Fruit fly (Drosophila melanogaster): Measurements from ENCODE around the gene MFS10.

MFS10 gene

dm6 chrX:13113863-13114407 is 14.9 kb upstream of the MFS10 start (continued):
- 0 out of 3 replicates have a peak, but pooled peaks have one; percentile 13 for TF ChIP-seq zfh1 (GFP tag; IDR thresholded peaks at IDR 0.05)
- TF ChIP-seq Ets65A (GFP tag): peak; percentile 31
- TF ChIP-seq Blimp-1 (GFP tag; optimal IDR thresholded peaks at IDR 0.05): peak; percentile 58
- TF ChIP-seq fru (optimal IDR thresholded peaks at IDR 0.05): no peak
- 0 out of 3 replicates have a peak, but pooled peaks have one; percentile 5 for TF ChIP-seq CG7357 (GFP tag; IDR thresholded peaks at IDR 0.05)
- TF ChIP-seq CG12769 (tag; optimal IDR thresholded peaks at IDR 0.05): peak; percentile 62
- TF ChIP-seq odd (GFP tag; optimal IDR thresholded peaks at IDR 0.05): no peak
- no peak for TF ChIP-seq CG15696 (tag; optimal IDR thresholded peaks at IDR 0.05)
- TF ChIP-seq Dip2 (GFP tag; IDR thresholded peaks at IDR 0.05): no peak
- no peak for TF ChIP-seq pfk (GFP tag; optimal IDR thresholded peaks at IDR 0.05)
- TF ChIP-seq Drgx (GFP tag; IDR thresholded peaks at IDR 0.05): peak; percentile 8; the same call in 1 of the 2 replicates

- TF ChIP-seq CG32772 (GFP tag; IDR thresholded peaks at IDR 0.05) (peak; percentile 40; the same call in 1 of the 2 replicates), Eip74EF (GFP tag; optimal IDR thresholded peaks at IDR 0.05) (no peak), CG6175 (GFP tag; IDR thresholded peaks at IDR 0.05) (peak; percentile 39; the same call in 1 of the 3 replicates), CG13296 (GFP tag; optimal IDR thresholded peaks at IDR 0.05) (no peak), gfzf (GFP tag; optimal IDR thresholded peaks at IDR 0.05) (no peak), ara (GFP tag; IDR thresholded peaks at IDR 0.05) (0 out of 2 replicates have a peak, but pooled peaks have one; percentile 31), ci (GFP tag; IDR thresholded peaks at IDR 0.05) (0 out of 3 replicates have a peak, but pooled peaks have one; percentile 24), CG16779 (GFP tag; IDR thresholded peaks at IDR 0.05) (no peak), Adf1 (GFP tag; IDR thresholded peaks at IDR 0.05) (peak; percentile 48; the same call in 1 of the 2 replicates), Drgx (GFP tag; IDR thresholded peaks at IDR 0.05) (peak; percentile 61), CG17328 (GFP tag; IDR thresholded peaks at IDR 0.05) (no peak), Stat92E (GFP tag; optimal IDR thresholded peaks at IDR 0.05) (no peak), CG13123 (GFP tag; optimal IDR thresholded peaks at IDR 0.05) (no peak), CG12104 (GFP tag; optimal IDR thresholded peaks at IDR 0.05) (no peak), CG9215 (GFP tag; IDR thresholded peaks at IDR 0.05) (no peak), CG9797 (GFP tag; optimal IDR thresholded peaks at IDR 0.05) (no peak), Hmr (GFP tag; optimal IDR thresholded peaks at IDR 0.05) (no peak), CG42726 (GFP tag; IDR thresholded peaks at IDR 0.05; ENCODE audit: partially characterized antibody) (no peak), onecut (GFP tag; IDR thresholded peaks at IDR 0.05) (peak; percentile 29; the same call in 1 of the 2 replicates), CG9932 (GFP tag; IDR thresholded peaks at IDR 0.05) (peak; percentile 39), toy (GFP tag; IDR thresholded peaks at IDR 0.05) (no peak), CG4707 (GFP tag; optimal IDR thresholded peaks at IDR 0.05) (no peak), mam (GFP tag; optimal IDR thresholded peaks at IDR 0.05) (no peak), CG30403 (GFP tag; optimal IDR thresholded peaks at IDR 0.05) (no peak), ewg (GFP tag; optimal IDR thresholded peaks at IDR 0.05) (no peak), chm (GFP tag; IDR thresholded peaks at IDR 0.05) (peak; percentile 21; the same call in 1 of the 2 replicates), wdn (GFP tag; IDR thresholded peaks at IDR 0.05) (no peak), CG3065 (GFP tag; optimal IDR thresholded peaks at IDR 0.05) (no peak), Poxn (GFP tag; IDR thresholded peaks at IDR 0.05) (no peak), row (GFP tag; IDR thresholded peaks at IDR 0.05) (0 out of 3 replicates have a peak, but pooled peaks have one; percentile 48), CG6854 (GFP tag; optimal IDR thresholded peaks at IDR 0.05) (no peak), Med (GFP tag) (peak; percentile 72), Sry-δ (GFP tag; optimal IDR thresholded peaks at IDR 0.05) (no peak), CG10654 (GFP tag; optimal IDR thresholded peaks at IDR 0.05) (no peak), nau (GFP tag; optimal IDR thresholded peaks at IDR 0.05) (no peak), slp2 (GFP tag; optimal IDR thresholded peaks at IDR 0.05) (no peak), CG11504 (tag; optimal IDR thresholded peaks at IDR 0.05) (no peak), D19B (GFP tag; optimal IDR thresholded peaks at IDR 0.05) (peak; percentile 53), stwl (tag; optimal IDR thresholded peaks at IDR 0.05) (no peak), CG10274 (GFP tag; optimal IDR thresholded peaks at IDR 0.05) (no peak)
These were observed 14.0 kb upstream of the MFS10 start, which contains the start of gene CG42237 for dm6 chrX:13114861-13115260. TSS of gene CG42237 (plus strand) at chrX:13115131.

Data from whole organism, embryonic.